Worm (Caenorhabditis elegans) whole organism, L4 larva: ENCODE results near the gene adm-4.

ENCODE experiments used
- F10B5.3 ChIP-seq: sonication (generic microtip); optimal IDR thresholded peaks from 2 replicates; lab custom pipeline; 2016; ENCODE audit warnings: mild to moderate bottlenecking, missing genetic modification characterization, missing compliant biosample characterization
- T26A8.4 ChIP-seq: fragments of 200-800 bp; sonication (Bioruptor generic); IDR thresholded peaks from 2 replicates; pipeline ENCODE4 v1.3.6; 2022; ENCODE audit warnings: missing genetic modification characterization, missing compliant biosample characterization
- Y48G9A.11 ChIP-seq: fragments of 200-800 bp; sonication (Bioruptor generic); IDR thresholded peaks from 2 replicates; pipeline ENCODE4 v1.3.6; 2022; ENCODE audit warnings: missing genetic modification reagents, missing genetic modification characterization, missing compliant biosample characterization
- aha-1 ChIP-seq: fragments of 150-350 bp; peaks from one replicate; lab custom pipeline; 2014; ENCODE audit warnings: missing biosample characterization, missing genetic modification characterization
- ama-1 ChIP-seq: fragments of 150-350 bp; optimal IDR thresholded peaks from 2 replicates; lab custom pipeline; 2014; ENCODE audit warnings: inconsistent platforms, mixed read lengths
- arid-1 ChIP-seq: fragments of 200-800 bp; sonication (Bioruptor generic); conservative IDR thresholded peaks from 2 replicates; pipeline ENCODE4 v1.3.6; 2022; ENCODE audit warnings: missing genetic modification reagents, missing genetic modification characterization, missing compliant biosample characterization
- attf-4 ChIP-seq: sonication (generic microtip); optimal IDR thresholded peaks from 3 replicates; lab custom pipeline; 2017; ENCODE audit warnings: missing biosample characterization, missing genetic modification characterization
- ceh-82 ChIP-seq: sonication (generic microtip); optimal IDR thresholded peaks from 2 replicates; lab custom pipeline; 2017; ENCODE audit warnings: missing biosample characterization, missing genetic modification characterization
- ces-1 ChIP-seq: fragments of 150-350 bp; sonication (generic microtip); optimal IDR thresholded peaks from 4 replicates; lab custom pipeline; 2014; ENCODE audit warnings: missing biosample characterization, missing genetic modification reagents, missing genetic modification characterization
- daf-16 ChIP-seq, 3 experiments: sonication (generic microtip); optimal IDR thresholded peaks; 2 replicates each; lab custom pipeline; 2016 to 2017; ENCODE audit warnings: missing genetic modification characterization in 3 of 3, missing genetic modification reagents in 3 of 3, mild to moderate bottlenecking in 2 of 3, missing compliant biosample characterization in 2 of 3, missing biosample characterization in 1 of 3, moderate library complexity in 1 of 3
- dmd-6 ChIP-seq: fragments of 200-800 bp; sonication (Bioruptor generic); IDR thresholded peaks from 2 replicates; pipeline ENCODE4 v1.3.6; 2022; ENCODE audit warnings: missing genetic modification reagents, missing genetic modification characterization, missing compliant biosample characterization
- dpl-1 ChIP-seq: fragments of 150-350 bp; optimal IDR thresholded peaks from 2 replicates; lab custom pipeline; 2014; ENCODE audit warnings: missing biosample characterization, missing genetic modification reagents, missing genetic modification characterization
- duxl-1 ChIP-seq: sonication (generic microtip); optimal IDR thresholded peaks from 2 replicates; lab custom pipeline; 2016; ENCODE audit warnings: mild to moderate bottlenecking, missing genetic modification characterization, moderate library complexity, missing compliant biosample characterization; ENCODE audit not compliant: poor library complexity
- dve-1 ChIP-seq: sonication (generic microtip); optimal IDR thresholded peaks from 2 replicates; lab custom pipeline; 2017; ENCODE audit warnings: antibody characterized with exemption, mild to moderate bottlenecking, missing genetic modification characterization, missing compliant biosample characterization; ENCODE audit not compliant: insufficient read depth
- egl-43 ChIP-seq: fragments of 200-800 bp; sonication (Bioruptor generic); IDR thresholded peaks from 2 replicates; pipeline ENCODE4 v1.3.6; 2022; ENCODE audit warnings: missing genetic modification reagents, missing genetic modification characterization, missing compliant biosample characterization
- gei-8 ChIP-seq: fragments of 200-800 bp; sonication (Bioruptor generic); optimal IDR thresholded peaks from 2 replicates; lab custom pipeline; 2018; ENCODE audit warnings: mild to moderate bottlenecking, missing genetic modification characterization, missing compliant biosample characterization
- hlh-11 ChIP-seq: fragments of 200-800 bp; sonication (Bioruptor generic); optimal IDR thresholded peaks from 2 replicates; lab custom pipeline; 2018; ENCODE audit warnings: mild to moderate bottlenecking, missing genetic modification characterization, missing compliant biosample characterization
- hlh-30 ChIP-seq: sonication (generic microtip); optimal IDR thresholded peaks from 2 replicates; lab custom pipeline; 2017; ENCODE audit warnings: antibody characterized with exemption, mild to moderate bottlenecking, missing genetic modification characterization, missing compliant biosample characterization; ENCODE audit not compliant: insufficient read depth
- hmg-1.1 ChIP-seq: fragments of 200-800 bp; sonication (Bioruptor generic); IDR thresholded peaks from 2 replicates; pipeline ENCODE4 v1.3.6; 2022; ENCODE audit warnings: missing genetic modification reagents, missing genetic modification characterization, missing compliant biosample characterization
- jun-1 ChIP-seq: fragments of 150-350 bp; optimal IDR thresholded peaks from 2 replicates; lab custom pipeline; 2014; ENCODE audit warnings: missing biosample characterization, missing genetic modification reagents, missing genetic modification characterization
- lin-38 ChIP-seq: fragments of 200-800 bp; sonication (Bioruptor generic); IDR thresholded peaks from 2 replicates; pipeline ENCODE4 v1.3.6; 2022; ENCODE audit warnings: missing genetic modification reagents, missing genetic modification characterization, missing compliant biosample characterization
- lir-3 ChIP-seq: sonication (generic microtip); optimal IDR thresholded peaks from 2 replicates; lab custom pipeline; 2016; ENCODE audit warnings: mild to moderate bottlenecking, missing genetic modification characterization, missing compliant biosample characterization
- lsy-2 ChIP-seq, 2 experiments: fragments of 150-350 bp in 1 of 2; sonication (generic microtip) in 1 of 2; optimal IDR thresholded peaks; 2 replicates each; lab custom pipeline; 2014 to 2017; ENCODE audit warnings: missing biosample characterization in 2 of 2, missing genetic modification characterization in 2 of 2
- mep-1 ChIP-seq: fragments of 150-350 bp; sonication (generic microtip); optimal IDR thresholded peaks from 3 replicates; lab custom pipeline; 2014; ENCODE audit warnings: missing biosample characterization, missing genetic modification characterization
- mes-2 ChIP-seq: sonication (generic microtip); optimal IDR thresholded peaks from 2 replicates; lab custom pipeline; 2016; ENCODE audit warnings: missing genotype, mild to moderate bottlenecking, missing genetic modification characterization, missing compliant biosample characterization; ENCODE audit not compliant: poor library complexity, severe bottlenecking
- mxl-2 ChIP-seq: fragments of 200-800 bp; sonication (Bioruptor generic); conservative IDR thresholded peaks from 2 replicates; pipeline ENCODE4 v1.3.6; 2022; ENCODE audit warnings: missing genetic modification reagents, missing genetic modification characterization, missing compliant biosample characterization
- nhr-111 ChIP-seq: fragments of 200-800 bp; sonication (Bioruptor generic); optimal IDR thresholded peaks from 2 replicates; lab custom pipeline; 2018; ENCODE audit warnings: mild to moderate bottlenecking, missing genetic modification characterization, missing compliant biosample characterization
- nhr-25 ChIP-seq: sonication (generic microtip); optimal IDR thresholded peaks from 2 replicates; lab custom pipeline; 2017; ENCODE audit warnings: missing genetic modification characterization, mild to moderate bottlenecking, missing compliant biosample characterization, antibody characterized with exemption, moderate library complexity, borderline replicate concordance; ENCODE audit not compliant: insufficient read depth
- nhr-28 ChIP-seq: fragments of 150-350 bp; optimal IDR thresholded peaks from 2 replicates; lab custom pipeline; 2014; ENCODE audit warnings: missing biosample characterization, missing genetic modification characterization
- nhr-6 ChIP-seq: fragments of 150-350 bp; optimal IDR thresholded peaks from 2 replicates; lab custom pipeline; 2014; ENCODE audit warnings: missing biosample characterization, missing genetic modification characterization
- nhr-76 ChIP-seq: fragments of 150-350 bp; optimal IDR thresholded peaks from 2 replicates; lab custom pipeline; 2014; ENCODE audit warnings: missing biosample characterization, missing genetic modification characterization
- nhr-77 ChIP-seq: fragments of 150-350 bp; optimal IDR thresholded peaks from 2 replicates; lab custom pipeline; 2014; ENCODE audit warnings: missing biosample characterization, missing genetic modification characterization
- pha-4 ChIP-seq, 2 experiments: fragments of 150-350 bp in 1 of 2; fragments of 200-800 bp in 1 of 2; sonication (Bioruptor generic) in 1 of 2; IDR thresholded peaks in 1 of 2; optimal IDR thresholded peaks in 1 of 2; 2 replicates each; pipeline versions ENCODE4 v1.3.6 to Lab custom; 2014 to 2022; ENCODE audit warnings: missing genetic modification characterization in 2 of 2, missing genetic modification reagents in 2 of 2, missing biosample characterization in 1 of 2, missing compliant biosample characterization in 1 of 2
- rbr-2 ChIP-seq: sonication (generic microtip); optimal IDR thresholded peaks from 2 replicates; lab custom pipeline; 2016; ENCODE audit warnings: missing genotype, missing genetic modification characterization, missing compliant biosample characterization
- skn-1 ChIP-seq: fragments of 150-350 bp; optimal IDR thresholded peaks from 2 replicates; lab custom pipeline; 2014; ENCODE audit warnings: missing biosample characterization, missing genetic modification characterization
- spr-1 ChIP-seq: sonication (generic microtip); optimal IDR thresholded peaks from 2 replicates; lab custom pipeline; 2016; ENCODE audit warnings: mild to moderate bottlenecking, missing genetic modification characterization, missing compliant biosample characterization
- unc-62 ChIP-seq, 3 experiments: fragments of 150-350 bp in 1 of 3; sonication (generic microtip); optimal IDR thresholded peaks in 2 of 3; peaks in 1 of 3; 1 replicate in 1 of 3; 2 replicates in 2 of 3; lab custom pipeline; 2014 to 2017; ENCODE audit warnings: missing biosample characterization in 3 of 3, missing genetic modification characterization in 3 of 3, missing genetic modification reagents in 3 of 3, missing genotype in 1 of 3
- vab-7 ChIP-seq: fragments of 200-800 bp; sonication (Bioruptor generic); IDR thresholded peaks from 2 replicates; pipeline ENCODE4 v1.3.6; 2022; ENCODE audit warnings: missing genetic modification reagents, missing genetic modification characterization, missing compliant biosample characterization
- zip-11 ChIP-seq: fragments of 200-800 bp; sonication (Bioruptor generic); IDR thresholded peaks from 2 replicates; pipeline ENCODE4 v1.3.6; 2022; ENCODE audit warnings: missing genetic modification characterization, missing compliant biosample characterization
- ztf-7 ChIP-seq: fragments of 150-350 bp; optimal IDR thresholded peaks from 2 replicates; lab custom pipeline; 2014; ENCODE audit warnings: missing biosample characterization, missing genetic modification characterization

The adm-4 gene

ce11 chrX:7787885-7788353 is 10.2 kb downstream of the adm-4 start, which contains the start of gene ZK154.5 (continued):
- no peak for TF ChIP-seq attf-4
- TF ChIP-seq ceh-82: no peak

ce11 chrX:7782389-7782788 is 15.7 kb downstream of the adm-4 start, which contains the start of gene ZK154.4:
Gene ZK154.4 (minus strand): TSS chrX:7782415.
- TF ChIP-seq dve-1 (tag; lab: Kevin White, UChicago) (peak; percentile 58), nhr-28 (tag; lab: Kevin White, UChicago) (no peak), unc-62 (GFP tag; optimal IDR thresholded peaks at IDR 0.05 in 1 of 2; lab: Kevin White, UChicago) (peak in 1 of 2 experiments; percentile 94), unc-62 (tag; optimal IDR thresholded peaks at IDR 0.05; lab: Kevin White, UChicago) (no peak), nhr-111 (GFP tag; lab: Kevin White, UChicago) (no peak), nhr-77 (peak; percentile 24), duxl-1 (no peak), daf-16 (GFP tag; optimal IDR thresholded peaks at IDR 0.05; lab: Kevin White, UChicago) (no peak), daf-16 (tag; optimal IDR thresholded peaks at IDR 0.05; lab: Kevin White, UChicago) (peak; percentile 23), lsy-2 (tag; optimal IDR thresholded peaks at IDR 0.05; lab: Kevin White, UChicago) (peak in 1 of 2 experiments; percentile 63), egl-43 (peak; percentile 33; the same call in 1 of the 2 replicates), mes-2 (tag; lab: Kevin White, UChicago) (peak; percentile 64), hlh-11 (tag; lab: Kevin White, UChicago) (peak; percentile 44), Y48G9A.11 (GFP tag; lab: Robert Waterston, UW) (no peak), hlh-30 (tag; lab: Kevin White, UChicago) (peak; percentile 82), hmg-1.1 (GFP tag; lab: Robert Waterston, UW) (peak; percentile 55), dmd-6 (GFP tag; lab: Robert Waterston, UW) (0 out of 2 replicates have a peak, but pooled peaks have one; percentile 20), mep-1 (tag; lab: Kevin White, UChicago) (peak; percentile 60), dpl-1 (GFP tag; lab: Kevin White, UChicago) (peak; percentile 43), jun-1 (tag; lab: Kevin White, UChicago) (peak; percentile 34), rbr-2 (peak; percentile 50), lin-38 (no peak), pha-4 (GFP tag; IDR thresholded peaks at IDR 0.05; lab: Robert Waterston, UW) (no peak), pha-4 (tag; optimal IDR thresholded peaks at IDR 0.05; lab: Kevin White, UChicago) (peak; percentile 87), spr-1 (tag; lab: Kevin White, UChicago) (no peak), nhr-6 (peak; percentile 60)
- TF ChIP-seq, all 104 proteins: peak for 17

DNA sequence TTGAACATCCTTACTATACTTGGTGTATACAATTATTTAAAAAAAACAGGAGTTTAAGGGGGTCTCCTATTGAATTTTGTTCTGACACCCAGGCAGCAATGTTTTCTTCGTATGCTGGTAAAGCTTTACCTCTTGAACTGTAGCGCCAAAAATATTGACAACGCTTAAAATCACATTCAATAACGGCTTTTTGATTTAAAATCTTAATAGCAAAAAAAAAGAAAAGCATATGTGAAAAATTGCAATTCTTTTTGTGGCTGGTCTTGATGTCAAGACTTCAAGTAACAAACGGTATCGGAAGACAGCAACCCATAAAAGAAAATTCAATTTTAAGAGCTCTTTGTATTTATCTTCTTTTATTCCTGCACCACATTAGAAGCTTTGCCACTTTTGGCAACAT is 16.3 kb downstream of the adm-4 start:
- TF ChIP-seq aha-1 (tag; lab: Kevin White, UChicago): peak; percentile 91
- no peak for TF ChIP-seq arid-1 (GFP tag; lab: Robert Waterston, UW)
- TF ChIP-seq lir-3 (tag; lab: Kevin White, UChicago): no peak

DNA sequence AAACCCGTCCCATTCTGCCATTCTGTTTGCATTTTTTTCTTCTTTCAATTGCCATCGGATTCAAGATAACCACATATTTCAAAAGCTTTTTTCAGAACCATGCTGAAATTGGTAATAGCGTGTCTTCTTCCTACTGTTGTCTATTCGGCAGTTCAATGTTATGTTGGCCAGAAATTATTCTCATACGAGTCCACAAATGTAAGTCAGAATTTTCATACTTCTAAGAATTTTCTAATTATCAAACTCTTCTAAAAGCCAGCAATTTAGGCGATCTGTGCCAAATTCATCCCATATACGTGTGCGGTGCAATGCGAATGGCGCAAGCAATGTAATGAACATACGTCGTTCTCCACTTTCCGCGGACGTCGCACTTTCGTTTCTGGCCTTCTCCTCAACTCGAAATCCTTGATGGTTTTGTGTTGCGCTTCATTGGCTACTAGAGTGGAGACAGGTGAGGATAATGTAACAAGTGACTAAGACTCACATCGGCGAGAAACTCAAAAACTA is 18.5 kb downstream of the adm-4 start, which contains the start of gene ZK154.1:
Gene ZK154.1 (plus strand): TSS at position 51 of the 507 bp plus-strand sequence.
- peak; percentile 93 for TF ChIP-seq aha-1 (tag; lab: Kevin White, UChicago)
- TF ChIP-seq gei-8 (GFP tag; lab: Kevin White, UChicago): no peak
- no peak for TF ChIP-seq vab-7 (GFP tag; lab: Robert Waterston, UW)
- TF ChIP-seq egl-43: peak; percentile 36; the same call in 1 of the 2 replicates

ce11 chrX:7778786-7779185 is 19.3 kb downstream of the adm-4 start:
- TF ChIP-seq arid-1 (GFP tag; lab: Robert Waterston, UW) (no peak), hlh-30 (tag; lab: Kevin White, UChicago) (no peak), Y48G9A.11 (GFP tag; lab: Robert Waterston, UW) (no peak), ama-1 (no peak), nhr-25 (tag; lab: Kevin White, UChicago) (no peak), mxl-2 (no peak), nhr-76 (tag; lab: Kevin White, UChicago) (no peak), dpl-1 (GFP tag; lab: Kevin White, UChicago) (no peak), F10B5.3 (tag; lab: Kevin White, UChicago) (no peak), skn-1 (tag; lab: Kevin White, UChicago) (no peak), ztf-7 (tag; lab: Kevin White, UChicago) (no peak), ces-1 (no peak), T26A8.4 (GFP tag; lab: Robert Waterston, UW) (no peak), zip-11 (no peak)
- TF ChIP-seq, all 104 proteins: peak for 0
